Fruit fly (Drosophila melanogaster) whole organism, embryonic: ENCODE results near the gene CG12995.
A peak's percentile ranks its signal among the peaks of the same experiment; 100 is the strongest.

Experiments used
- Antp ChIP-seq: fragments of 200-800 bp; sonication (Bioruptor generic); optimal IDR thresholded peaks from 3 replicates; lab custom pipeline; 2016; ENCODE audit warnings: missing biosample characterization, missing genetic modification characterization
- Bdp1 ChIP-seq: fragments of 200-800 bp; sonication (Bioruptor generic); optimal IDR thresholded peaks from 3 replicates; lab custom pipeline; 2016; ENCODE audit warnings: missing biosample characterization, missing genetic modification characterization
- Bgb ChIP-seq: fragments of 200-800 bp; sonication (Bioruptor generic); IDR thresholded peaks from 2 replicates; pipeline ENCODE4 v1.3.6; 2022; ENCODE audit warnings: missing biosample characterization, missing genetic modification characterization; ENCODE audit not compliant: partially characterized antibody
- CG10979 ChIP-seq: fragments of 200-800 bp; sonication (Bioruptor generic); optimal IDR thresholded peaks from 2 replicates; lab custom pipeline; 2018; ENCODE audit warnings: missing biosample characterization, mild to moderate bottlenecking, missing genetic modification characterization, moderate library complexity
- CG11504 ChIP-seq: fragments of 200-800 bp; sonication (Bioruptor generic); optimal IDR thresholded peaks from 3 replicates; lab custom pipeline; 2019; ENCODE audit warnings: missing biosample characterization, mild to moderate bottlenecking, missing genetic modification characterization, moderate library complexity
- CG12155 ChIP-seq: fragments of 200-800 bp; sonication (Bioruptor generic); optimal IDR thresholded peaks from 3 replicates; lab custom pipeline; 2016; ENCODE audit warnings: missing biosample characterization, missing genetic modification characterization
- CG14014 ChIP-seq: fragments of 200-800 bp; sonication (Bioruptor generic); IDR thresholded peaks from 2 replicates; pipeline ENCODE4 v1.3.6; 2022; ENCODE audit warnings: missing biosample characterization, missing genetic modification characterization
- CG14441 ChIP-seq: fragments of 200-800 bp; sonication (Bioruptor generic); IDR thresholded peaks from 2 replicates; pipeline ENCODE4 v1.3.6; 2022; ENCODE audit warnings: missing biosample characterization, missing genetic modification characterization
- CG2129 ChIP-seq: fragments of 200-800 bp; sonication (Bioruptor generic); IDR thresholded peaks from 2 replicates; pipeline ENCODE4 v1.3.6; 2022; ENCODE audit warnings: missing biosample characterization, missing genetic modification characterization; ENCODE audit not compliant: partially characterized antibody
- CG2199 ChIP-seq: fragments of 200-800 bp; sonication (Bioruptor generic); IDR thresholded peaks from 3 replicates; pipeline ENCODE4 v1.3.6; 2022; ENCODE audit warnings: missing biosample characterization, missing genetic modification characterization
- CG30403 ChIP-seq: fragments of 200-800 bp; sonication (Bioruptor generic); optimal IDR thresholded peaks from 3 replicates; lab custom pipeline; 2016; ENCODE audit warnings: missing biosample characterization, missing genetic modification characterization
- CG32767 ChIP-seq: fragments of 200-800 bp; sonication (Bioruptor generic); IDR thresholded peaks from 2 replicates; pipeline ENCODE4 v1.3.6; 2022; ENCODE audit warnings: missing biosample characterization, missing genetic modification characterization
- CG33213 ChIP-seq: fragments of 200-800 bp; sonication (Bioruptor generic); optimal IDR thresholded peaks from 3 replicates; lab custom pipeline; 2016; ENCODE audit warnings: missing biosample characterization, missing genetic modification characterization
- CG3726 ChIP-seq: fragments of 200-800 bp; sonication (Bioruptor generic); IDR thresholded peaks from 3 replicates; pipeline ENCODE4, ENCODE4 v1.3.6; 2022; ENCODE audit warnings: missing biosample characterization, missing genetic modification characterization
- CG5245 ChIP-seq: fragments of 200-800 bp; sonication (Bioruptor generic); optimal IDR thresholded peaks from 3 replicates; lab custom pipeline; 2016; ENCODE audit warnings: missing biosample characterization, missing genetic modification characterization
- CG6654 ChIP-seq: fragments of 200-800 bp; sonication (Bioruptor generic); optimal IDR thresholded peaks from 2 replicates; lab custom pipeline; 2017; ENCODE audit warnings: missing biosample characterization, mild to moderate bottlenecking, missing genetic modification characterization
- CG6791 ChIP-seq: fragments of 200-800 bp; sonication (Bioruptor generic); IDR thresholded peaks from 3 replicates; pipeline ENCODE4 v1.3.6; 2022; ENCODE audit warnings: missing biosample characterization, missing genetic modification characterization; ENCODE audit not compliant: partially characterized antibody
- CG7963 ChIP-seq: fragments of 200-800 bp; sonication (Bioruptor generic); IDR thresholded peaks from 3 replicates; pipeline ENCODE4 v1.3.6; 2022; ENCODE audit warnings: missing biosample characterization, missing genetic modification characterization; ENCODE audit not compliant: partially characterized antibody
- CG9932 ChIP-seq: fragments of 200-800 bp; sonication (Bioruptor generic); IDR thresholded peaks from 2 replicates; pipeline ENCODE4 v1.3.6; 2022; ENCODE audit warnings: missing biosample characterization, missing genetic modification characterization
- CTCF ChIP-seq: fragments of 200-800 bp; sonication (Bioruptor generic); optimal IDR thresholded peaks from 2 replicates; lab custom pipeline; 2017; ENCODE audit warnings: missing biosample characterization, mild to moderate bottlenecking, missing genetic modification characterization, moderate library complexity
- D19A ChIP-seq: fragments of 200-800 bp; optimal IDR thresholded peaks from 3 replicates; lab custom pipeline; 2019; ENCODE audit warnings: missing biosample characterization, mild to moderate bottlenecking, missing genetic modification characterization, moderate library complexity
- HmgZ ChIP-seq: fragments of 200-800 bp; sonication (Bioruptor generic); optimal IDR thresholded peaks from 2 replicates; lab custom pipeline; 2018; ENCODE audit warnings: missing biosample characterization, mild to moderate bottlenecking, missing genetic modification characterization
- Mad ChIP-seq: fragments of 200-800 bp; sonication (Bioruptor generic); optimal IDR thresholded peaks from 2 replicates; lab custom pipeline; 2016; ENCODE audit warnings: missing biosample characterization, missing genetic modification characterization
- Myb ChIP-seq: fragments of 200-800 bp; sonication (Bioruptor generic); optimal IDR thresholded peaks from 2 replicates; lab custom pipeline; 2016; ENCODE audit warnings: missing biosample characterization, missing genetic modification characterization
- NFAT ChIP-seq: fragments of 200-800 bp; sonication (Bioruptor generic); IDR thresholded peaks from 2 replicates; pipeline ENCODE4 v1.3.6; 2022; ENCODE audit warnings: missing biosample characterization, missing genetic modification characterization
- Nf-YB ChIP-seq: fragments of 200-800 bp; sonication (Bioruptor generic); optimal IDR thresholded peaks from 3 replicates; lab custom pipeline; 2019; ENCODE audit warnings: missing biosample characterization, mild to moderate bottlenecking, missing genetic modification characterization, moderate library complexity
- NfI ChIP-seq: fragments of 200-800 bp; sonication (Bioruptor generic); optimal IDR thresholded peaks from 3 replicates; lab custom pipeline; 2018; ENCODE audit warnings: missing biosample characterization, mild to moderate bottlenecking, missing genetic modification characterization, moderate library complexity
- Pdp1 ChIP-seq, 2 experiments: fragments of 200-800 bp; sonication (Bioruptor generic); optimal IDR thresholded peaks; 3 replicates each; lab custom pipeline; 2016; ENCODE audit warnings: missing biosample characterization in 2 of 2, missing genetic modification characterization in 2 of 2, mild to moderate bottlenecking in 1 of 2, moderate library complexity in 1 of 2
- Ptx1 ChIP-seq: fragments of 200-800 bp; sonication (Bioruptor generic); IDR thresholded peaks from 2 replicates; pipeline ENCODE4 v1.3.6; 2022; ENCODE audit warnings: missing biosample characterization, missing genetic modification characterization
- Rfx ChIP-seq: fragments of 200-800 bp; sonication (Bioruptor generic); IDR thresholded peaks from 2 replicates; pipeline ENCODE4 v1.3.6; 2022; ENCODE audit warnings: missing biosample characterization, missing genetic modification characterization
- Sry-δ ChIP-seq: fragments of 200-800 bp; sonication (Bioruptor generic); optimal IDR thresholded peaks from 2 replicates; lab custom pipeline; 2016; ENCODE audit warnings: missing biosample characterization, missing genetic modification characterization
- Xbp1 ChIP-seq: fragments of 200-800 bp; sonication (Bioruptor generic); optimal IDR thresholded peaks from 3 replicates; lab custom pipeline; 2016; ENCODE audit warnings: missing biosample characterization, mild to moderate bottlenecking, missing genetic modification characterization
- ash1 ChIP-seq: fragments of 200-800 bp; sonication (Bioruptor generic); optimal IDR thresholded peaks from 2 replicates; lab custom pipeline; 2018; ENCODE audit warnings: missing biosample characterization, mild to moderate bottlenecking, missing genetic modification characterization
- az2 ChIP-seq: fragments of 200-800 bp; sonication (Bioruptor generic); optimal IDR thresholded peaks from 3 replicates; lab custom pipeline; 2016; ENCODE audit warnings: missing biosample characterization, missing genetic modification characterization
- bcd ChIP-seq: fragments of 200-800 bp; sonication (Bioruptor generic); optimal IDR thresholded peaks from 2 replicates; lab custom pipeline; 2017; ENCODE audit warnings: missing biosample characterization, mild to moderate bottlenecking, missing genetic modification characterization
- cas ChIP-seq: fragments of 200-800 bp; sonication (Bioruptor generic); IDR thresholded peaks from 2 replicates; pipeline ENCODE4 v1.3.6; 2022; ENCODE audit warnings: missing biosample characterization, missing genetic modification characterization
- chm ChIP-seq: fragments of 200-800 bp; sonication (Bioruptor generic); IDR thresholded peaks from 2 replicates; pipeline ENCODE4 v1.3.6; 2022; ENCODE audit warnings: missing biosample characterization, missing genetic modification characterization
- chn ChIP-seq: fragments of 200-800 bp; sonication (Bioruptor generic); optimal IDR thresholded peaks from 2 replicates; lab custom pipeline; 2016; ENCODE audit warnings: missing biosample characterization, missing genetic modification characterization
- croc ChIP-seq: fragments of 200-800 bp; sonication (Bioruptor generic); conservative IDR thresholded peaks from 3 replicates; pipeline ENCODE4 v1.3.6; 2022; ENCODE audit warnings: missing biosample characterization, missing genetic modification characterization
- dmrt11E ChIP-seq: fragments of 200-800 bp; sonication (Bioruptor generic); optimal IDR thresholded peaks from 3 replicates; lab custom pipeline; 2018; ENCODE audit warnings: missing biosample characterization, mild to moderate bottlenecking, missing genetic modification characterization, moderate library complexity
- gce ChIP-seq: fragments of 200-800 bp; sonication (Bioruptor generic); IDR thresholded peaks from 3 replicates; pipeline ENCODE4 v1.3.6; 2022; ENCODE audit warnings: missing biosample characterization, missing genetic modification characterization
- gem ChIP-seq: fragments of 200-800 bp; sonication (Bioruptor generic); optimal IDR thresholded peaks from 2 replicates; lab custom pipeline; 2019; ENCODE audit warnings: missing biosample characterization, mild to moderate bottlenecking, missing genetic modification characterization, moderate library complexity
- maf-S ChIP-seq: fragments of 200-800 bp; sonication (Bioruptor generic); optimal IDR thresholded peaks from 2 replicates; lab custom pipeline; 2016; ENCODE audit warnings: missing biosample characterization, missing genetic modification characterization
- mam ChIP-seq: fragments of 200-800 bp; sonication (Bioruptor generic); optimal IDR thresholded peaks from 3 replicates; lab custom pipeline; 2016; ENCODE audit warnings: missing biosample characterization, missing genetic modification characterization
- odd ChIP-seq: fragments of 200-800 bp; sonication (Bioruptor generic); optimal IDR thresholded peaks from 2 replicates; lab custom pipeline; 2017; ENCODE audit warnings: missing biosample characterization, mild to moderate bottlenecking, missing genetic modification characterization
- pnt ChIP-seq: fragments of 200-800 bp; sonication (Bioruptor generic); optimal IDR thresholded peaks from 3 replicates; lab custom pipeline; 2016; ENCODE audit warnings: missing biosample characterization, missing genetic modification characterization
- pum ChIP-seq: fragments of 200-800 bp; sonication (Bioruptor generic); optimal IDR thresholded peaks from 2 replicates; lab custom pipeline; 2016; ENCODE audit warnings: missing biosample characterization, missing genetic modification characterization
- rib ChIP-seq: fragments of 200-800 bp; sonication (Bioruptor generic); IDR thresholded peaks from 2 replicates; pipeline ENCODE4 v1.3.6; 2022; ENCODE audit warnings: missing biosample characterization, missing genetic modification characterization
- row ChIP-seq: fragments of 200-800 bp; sonication (Bioruptor generic); IDR thresholded peaks from 3 replicates; pipeline ENCODE4 v1.3.6; 2022; ENCODE audit warnings: missing biosample characterization, missing genetic modification characterization
- sens ChIP-seq: fragments of 200-800 bp; sonication (Bioruptor generic); peaks from one replicate; lab custom pipeline; 2016; ENCODE audit warnings: missing biosample characterization, missing genetic modification characterization
- unpg ChIP-seq: fragments of 200-800 bp; sonication (Bioruptor generic); optimal IDR thresholded peaks from 3 replicates; lab custom pipeline; 2018; ENCODE audit warnings: missing biosample characterization, mild to moderate bottlenecking, missing genetic modification characterization, moderate library complexity

CG12995 gene

DNA sequence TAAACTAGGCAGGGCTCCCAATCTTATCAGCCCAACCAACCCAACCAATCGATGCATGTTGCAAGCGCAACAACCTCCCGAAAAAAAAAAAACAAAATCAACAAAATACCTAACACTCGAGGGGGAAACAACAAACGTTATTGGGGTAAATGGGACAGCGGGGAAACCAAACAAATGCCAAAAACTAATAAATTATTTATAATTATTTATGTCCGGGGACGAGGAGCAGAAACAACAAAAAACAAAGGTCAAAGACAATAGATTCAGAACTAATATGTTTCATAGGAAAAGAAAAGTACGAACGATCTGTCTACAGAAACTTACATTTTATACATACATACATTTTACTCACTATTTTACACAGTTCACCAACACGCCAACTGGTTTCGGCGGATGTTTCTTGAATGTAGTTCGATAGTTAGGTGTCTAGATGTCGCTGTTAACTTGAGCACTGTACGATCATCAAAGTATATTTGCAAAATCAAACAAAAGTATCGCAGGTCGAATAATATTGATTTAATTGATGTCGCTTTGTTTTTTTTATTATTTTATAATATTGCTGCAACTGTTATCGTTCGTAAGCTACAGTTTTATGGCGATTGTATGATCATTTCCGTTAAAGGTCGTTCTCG lies 34.1 kb downstream of the CG12995 start (continued):
- TF ChIP-seq Pdp1 (GFP tag; optimal IDR thresholded peaks at IDR 0.05; lab: Kevin White, UChicago) (peak; percentile 31 to 32), Myb (peak; percentile 22), CG32767 (no peak), Mad (GFP tag; lab: Kevin White, UChicago) (peak; percentile 36), CG14014 (no peak), Bgb (peak; percentile 77), CG6791 (peak; percentile 54; the same call in 2 of the 3 replicates), CG7963 (GFP tag; lab: Robert Waterston, UW) (0 out of 3 replicates have a peak, but pooled peaks have one; percentile 10), CG2199 (GFP tag; lab: Robert Waterston, UW) (peak; percentile 93), Ptx1 (peak; percentile 49; the same call in 1 of the 2 replicates), dmrt11E (tag; lab: Kevin White, UChicago) (peak; percentile 37), CG10979 (tag; lab: Kevin White, UChicago) (peak; percentile 63), CG30403 (GFP tag; lab: Kevin White, UChicago) (peak; percentile 54), Xbp1 (GFP tag; lab: Kevin White, UChicago) (peak; percentile 55), HmgZ (peak; percentile 52), gce (GFP tag; lab: Robert Waterston, UW) (no peak), Nf-YB (GFP tag; lab: Kevin White, UChicago) (peak; percentile 41), bcd (GFP tag; lab: Kevin White, UChicago) (peak; percentile 0), unpg (GFP tag; lab: Kevin White, UChicago) (peak; percentile 6), CG12155 (GFP tag; lab: Kevin White, UChicago) (peak; percentile 1), maf-S (GFP tag; lab: Kevin White, UChicago) (peak; percentile 22), rib (GFP tag; lab: Robert Waterston, UW) (no peak), D19A (tag; lab: Kevin White, UChicago) (no peak), Antp (GFP tag; lab: Kevin White, UChicago) (peak; percentile 24), CG6654 (peak; percentile 60), row (GFP tag; lab: Robert Waterston, UW) (0 out of 3 replicates have a peak, but pooled peaks have one; percentile 13), az2 (peak; percentile 30), Sry-δ (GFP tag; lab: Kevin White, UChicago) (no peak), Rfx (GFP tag; lab: Robert Waterston, UW) (peak; percentile 65), mam (GFP tag; lab: Kevin White, UChicago) (peak; percentile 35), sens (peak; percentile 78), CG33213 (GFP tag; lab: Kevin White, UChicago) (peak; percentile 54), CTCF (GFP tag; lab: Kevin White, UChicago) (peak; percentile 98), CG14441 (GFP tag; lab: Robert Waterston, UW) (peak; percentile 44), gem (tag; lab: Kevin White, UChicago) (peak; percentile 51), Bdp1 (peak; percentile 9), NFAT (GFP tag; lab: Robert Waterston, UW) (peak; percentile 68; the same call in 1 of the 2 replicates), CG5245 (GFP tag; lab: Kevin White, UChicago) (peak; percentile 33), CG11504 (tag; lab: Kevin White, UChicago) (peak; percentile 69), CG9932 (GFP tag; lab: Robert Waterston, UW) (peak; percentile 53; the same call in 1 of the 2 replicates), NfI (GFP tag; lab: Kevin White, UChicago) (no peak), chn (GFP tag; lab: Kevin White, UChicago) (peak; percentile 12), pnt (peak; percentile 20), odd (GFP tag; lab: Kevin White, UChicago) (no peak), CG3726 (GFP tag; lab: Robert Waterston, UW) (no peak), chm (0 out of 2 replicates have a peak, but pooled peaks have one; percentile 15), cas (GFP tag; lab: Robert Waterston, UW) (no peak), croc (GFP tag; lab: Robert Waterston, UW) (peak; percentile 14; the same call in 1 of the 3 replicates), pum (peak; percentile 6), CG2129 (no peak), ash1 (peak; percentile 15)
